Worm (Caenorhabditis elegans): ENCODE data around the gene mam-1.

mam-1 gene

ce11 chrX:865214-865613 is 23.0 kb downstream of the mam-1 start (continued):
- 0 out of 2 replicates have a peak, but pooled peaks have one; percentile 13 for TF ChIP-seq D2030.7 (GFP tag; IDR thresholded peaks at IDR 0.05)
- TF ChIP-seq nfya-2 (GFP tag; IDR thresholded peaks at IDR 0.05) = no peak
- TF ChIP-seq repo-1 (tag; optimal IDR thresholded peaks at IDR 0.05) = no peak
- TF ChIP-seq hmg-20 (GFP tag; IDR thresholded peaks at IDR 0.05) = no peak
- no peak for TF ChIP-seq unc-62 (GFP tag; optimal IDR thresholded peaks at IDR 0.05)
- TF ChIP-seq hlh-12 (tag; optimal IDR thresholded peaks at IDR 0.05) = no peak
- no peak for TF ChIP-seq lin-40 (tag; optimal IDR thresholded peaks at IDR 0.05)
- no peak for TF ChIP-seq snpc-4 (GFP tag; optimal IDR thresholded peaks at IDR 0.05)
- no peak for TF ChIP-seq snpc-4 (tag; optimal IDR thresholded peaks at IDR 0.05)
- no peak for TF ChIP-seq lin-35 (GFP tag; optimal IDR thresholded peaks at IDR 0.05)
- 0 out of 2 replicates have a peak, but pooled peaks have one; percentile 12 for TF ChIP-seq madf-6 (GFP tag; IDR thresholded peaks at IDR 0.05)
- no peak; the same call in 1 of the 2 replicates for TF ChIP-seq hmg-1.2 (GFP tag; IDR thresholded peaks at IDR 0.05)
- peak; percentile 56 for TF ChIP-seq rpc-1 (optimal IDR thresholded peaks at IDR 0.05)
- TF ChIP-seq rpc-1 (tag; optimal IDR thresholded peaks at IDR 0.05) = peak; percentile 77
- TF ChIP-seq tlf-1 (GFP tag; optimal IDR thresholded peaks at IDR 0.05) = no peak
- no peak for TF ChIP-seq Y67H2A.10 (GFP tag; conservative IDR thresholded peaks at IDR 0.05)
- no peak for TF ChIP-seq ztf-26 (tag; optimal IDR thresholded peaks at IDR 0.05)
- TF ChIP-seq F49E8.2 (tag; optimal IDR thresholded peaks at IDR 0.05; ENCODE audit: insufficient read depth) = no peak
- no peak for TF ChIP-seq Y95B8A.8 (GFP tag; IDR thresholded peaks at IDR 0.05)
- TF ChIP-seq ztf-22 (GFP tag; optimal IDR thresholded peaks at IDR 0.05) = no peak
- peak; percentile 34; the same call in 1 of the 2 replicates for TF ChIP-seq rcor-1 (GFP tag; IDR thresholded peaks at IDR 0.05)
- TF ChIP-seq F57C9.4 (tag; optimal IDR thresholded peaks at IDR 0.05) = no peak
- TF ChIP-seq tbp1 (GFP tag; optimal IDR thresholded peaks at IDR 0.05) = peak; percentile 87
- no peak for TF ChIP-seq xnd-1 (tag; optimal IDR thresholded peaks at IDR 0.05)
- TF ChIP-seq tbx-9 (tag; optimal IDR thresholded peaks at IDR 0.05; ENCODE audit: borderline replicate concordance) = no peak
- no peak for TF ChIP-seq attf-3 (GFP tag; conservative IDR thresholded peaks at IDR 0.05)
- no peak for TF ChIP-seq aptf-3 (GFP tag; IDR thresholded peaks at IDR 0.05)
- TF ChIP-seq F39B2.1 (GFP tag; IDR thresholded peaks at IDR 0.05) = no peak
- no peak for TF ChIP-seq hsf-1 (GFP tag; IDR thresholded peaks at IDR 0.05)
- TF ChIP-seq dox-1 (GFP tag; IDR thresholded peaks at IDR 0.05) = no peak
- no peak for TF ChIP-seq somi-1 (GFP tag; optimal IDR thresholded peaks at IDR 0.05)
- TF ChIP-seq bed-1 (GFP tag; IDR thresholded peaks at IDR 0.05) = no peak
- TF ChIP-seq F23B12.7 (tag; optimal IDR thresholded peaks at IDR 0.05; ENCODE audit: insufficient read depth) = no peak
- no peak for TF ChIP-seq Y79H2A.3 (GFP tag; conservative IDR thresholded peaks at IDR 0.05)
- TF ChIP-seq ZK185.1 (tag; optimal IDR thresholded peaks at IDR 0.05; ENCODE audit: poor library complexity, severe bottlenecking) = no peak
- TF ChIP-seq cebp-2 (GFP tag; IDR thresholded peaks at IDR 0.05) = no peak
- no peak for TF ChIP-seq ceh-27 (GFP tag; optimal IDR thresholded peaks at IDR 0.05)
- TF ChIP-seq atf-7 (tag; optimal IDR thresholded peaks at IDR 0.05) = no peak
- TF ChIP-seq sptf-2 (GFP tag; optimal IDR thresholded peaks at IDR 0.05) = no peak
- TF ChIP-seq fkh-3 (tag; optimal IDR thresholded peaks at IDR 0.05) = no peak
- TF ChIP-seq pbrm-1 (GFP tag; IDR thresholded peaks at IDR 0.05) = 0 out of 2 replicates have a peak, but pooled peaks have one; percentile 45

ce11 chrX:864293-864731 is 23.9 kb downstream of the mam-1 start:
- TF ChIP-seq Y56A3A.18 (GFP tag; IDR thresholded peaks at IDR 0.05) (no peak), F39B2.1 (GFP tag; IDR thresholded peaks at IDR 0.05) (no peak), F57C9.4 (tag; optimal IDR thresholded peaks at IDR 0.05) (no peak), B0035.1 (tag; optimal IDR thresholded peaks at IDR 0.05) (no peak), hrde-1 (tag; optimal IDR thresholded peaks at IDR 0.05; ENCODE audit: borderline replicate concordance) (no peak), atf-7 (tag; optimal IDR thresholded peaks at IDR 0.05) (peak; percentile 90), ztf-25 (GFP tag; IDR thresholded peaks at IDR 0.05) (no peak), madf-3 (GFP tag; IDR thresholded peaks at IDR 0.05) (no peak), C06A6.2 (GFP tag; conservative IDR thresholded peaks at IDR 0.05) (0 out of 2 replicates have a peak, but pooled peaks have one; percentile 40), madf-6 (GFP tag; IDR thresholded peaks at IDR 0.05) (no peak), ceh-58 (GFP tag; IDR thresholded peaks at IDR 0.05) (no peak), athp-1 (tag; optimal IDR thresholded peaks at IDR 0.05) (no peak), hmg-20 (GFP tag; IDR thresholded peaks at IDR 0.05) (no peak), egl-18 (GFP tag; IDR thresholded peaks at IDR 0.05) (no peak), lag-1 (GFP tag; IDR thresholded peaks at IDR 0.05) (no peak)

All from whole organism, young adult.